Worm (Caenorhabditis elegans) whole organism, L1 larva: Measurements from ENCODE around the gene B0410.1.

ENCODE experiments used
- C16A3.4 ChIP-seq: fragments of 150-350 bp; optimal IDR thresholded peaks from 2 replicates; lab custom pipeline; 2014; ENCODE audit warnings: missing biosample characterization, missing genetic modification characterization
- aha-1 ChIP-seq: fragments of 150-350 bp; optimal IDR thresholded peaks from 2 replicates; lab custom pipeline; 2014; ENCODE audit warnings: missing biosample characterization, missing genetic modification characterization
- blmp-1 ChIP-seq: fragments of 150-350 bp; optimal IDR thresholded peaks from 2 replicates; lab custom pipeline; 2014; ENCODE audit warnings: missing biosample characterization, missing genetic modification characterization
- ceh-63 ChIP-seq: fragments of 200-800 bp; sonication (Bioruptor generic); optimal IDR thresholded peaks from 2 replicates; lab custom pipeline; 2018; ENCODE audit warnings: mild to moderate bottlenecking, missing genetic modification characterization, missing compliant biosample characterization
- ceh-88 ChIP-seq: fragments of 200-800 bp; sonication (Bioruptor generic); IDR thresholded peaks from 2 replicates; pipeline ENCODE4 v1.3.6; 2022; ENCODE audit warnings: missing genetic modification characterization, missing compliant biosample characterization
- ceh-90 ChIP-seq: sonication (generic microtip); optimal IDR thresholded peaks from 2 replicates; lab custom pipeline; 2016; ENCODE audit warnings: missing genetic modification characterization, missing compliant biosample characterization
- ces-1 ChIP-seq: fragments of 150-350 bp; optimal IDR thresholded peaks from 2 replicates; lab custom pipeline; 2014; ENCODE audit warnings: missing biosample characterization, missing genetic modification reagents, missing genetic modification characterization
- dsc-1 ChIP-seq: sonication (generic microtip); optimal IDR thresholded peaks from 2 replicates; lab custom pipeline; 2016; ENCODE audit warnings: mild to moderate bottlenecking, missing genetic modification characterization, missing compliant biosample characterization
- egl-27 ChIP-seq, 2 experiments: fragments of 150-350 bp in 1 of 2; sonication (generic microtip); optimal IDR thresholded peaks; 3 replicates each; lab custom pipeline; 2017 to 2018; ENCODE audit warnings: missing biosample characterization in 2 of 2, missing genetic modification characterization in 2 of 2, missing genetic modification reagents in 2 of 2
- elt-2 ChIP-seq: sonication (generic microtip); optimal IDR thresholded peaks from 2 replicates; lab custom pipeline; 2016; ENCODE audit warnings: missing genetic modification characterization, mild to moderate bottlenecking, inconsistent platforms, missing compliant biosample characterization, missing genetic modification reagents
- elt-3 ChIP-seq, 6 experiments: fragments of 150-350 bp in 1 of 6; sonication (generic microtip); optimal IDR thresholded peaks; 2 replicates each; lab custom pipeline; 2017 to 2018; ENCODE audit warnings: missing biosample characterization in 6 of 6, missing genetic modification characterization in 6 of 6, inconsistent platforms in 1 of 6
- fkh-4 ChIP-seq: sonication (generic microtip); optimal IDR thresholded peaks from 2 replicates; lab custom pipeline; 2016; ENCODE audit warnings: missing compliant biosample characterization, missing genetic modification characterization, borderline replicate concordance
- grh-1 ChIP-seq: fragments of 200-800 bp; sonication (Bioruptor generic); IDR thresholded peaks from 2 replicates; pipeline ENCODE4 v1.3.6; 2022; ENCODE audit warnings: missing genetic modification reagents, missing genetic modification characterization, missing compliant biosample characterization
- hlh-17 ChIP-seq: fragments of 200-800 bp; sonication (Bioruptor generic); optimal IDR thresholded peaks from 2 replicates; lab custom pipeline; 2018; ENCODE audit warnings: missing genetic modification characterization, mild to moderate bottlenecking, missing compliant biosample characterization, moderate library complexity, borderline replicate concordance
- irx-1 ChIP-seq: sonication (generic microtip); optimal IDR thresholded peaks from 2 replicates; lab custom pipeline; 2016; ENCODE audit warnings: missing genetic modification characterization, missing compliant biosample characterization
- isw-1 ChIP-seq: fragments of 200-800 bp; sonication (Bioruptor generic); IDR thresholded peaks from 2 replicates; pipeline ENCODE4 v1.3.6; 2022; ENCODE audit warnings: missing genetic modification characterization, missing compliant biosample characterization
- lin-14 ChIP-seq: fragments of 200-800 bp; sonication (Bioruptor generic); optimal IDR thresholded peaks from 2 replicates; lab custom pipeline; 2018; ENCODE audit warnings: mild to moderate bottlenecking, missing genetic modification characterization, moderate library complexity, missing compliant biosample characterization
- lin-15B ChIP-seq: fragments of 150-350 bp; sonication (generic microtip); optimal IDR thresholded peaks from 3 replicates; lab custom pipeline; 2014; ENCODE audit warnings: missing biosample characterization, missing genetic modification characterization
- lsy-2 ChIP-seq, 2 experiments: fragments of 150-350 bp; optimal IDR thresholded peaks; 2 replicates each; lab custom pipeline; 2014; ENCODE audit warnings: missing biosample characterization in 2 of 2, missing genetic modification characterization in 2 of 2
- mef-2 ChIP-seq: fragments of 150-350 bp; optimal IDR thresholded peaks from 2 replicates; lab custom pipeline; 2014; ENCODE audit warnings: missing biosample characterization, missing genetic modification characterization
- mep-1 ChIP-seq: fragments of 150-350 bp; optimal IDR thresholded peaks from 2 replicates; lab custom pipeline; 2014; ENCODE audit warnings: missing biosample characterization, missing genetic modification characterization
- nhr-19 ChIP-seq: fragments of 200-800 bp; sonication (Bioruptor generic); conservative IDR thresholded peaks from 2 replicates; pipeline ENCODE4 v1.3.6; 2022; ENCODE audit warnings: missing genetic modification characterization, missing compliant biosample characterization
- nhr-20 ChIP-seq: sonication (generic microtip); optimal IDR thresholded peaks from 2 replicates; lab custom pipeline; 2016; ENCODE audit warnings: mild to moderate bottlenecking, missing genetic modification characterization, missing compliant biosample characterization
- nhr-237 ChIP-seq: fragments of 150-350 bp; optimal IDR thresholded peaks from 2 replicates; lab custom pipeline; 2014; ENCODE audit warnings: missing biosample characterization, missing genetic modification characterization
- nhr-28 ChIP-seq: fragments of 150-350 bp; optimal IDR thresholded peaks from 2 replicates; lab custom pipeline; 2014; ENCODE audit warnings: missing biosample characterization, missing genetic modification characterization
- nhr-71 ChIP-seq: sonication (generic microtip); optimal IDR thresholded peaks from 2 replicates; lab custom pipeline; 2016; ENCODE audit warnings: mild to moderate bottlenecking, missing genetic modification characterization, moderate library complexity, missing compliant biosample characterization
- nhr-76 ChIP-seq: sonication (generic microtip); optimal IDR thresholded peaks from 2 replicates; lab custom pipeline; 2017; ENCODE audit warnings: missing biosample characterization, missing genetic modification characterization
- nhr-77 ChIP-seq: fragments of 150-350 bp; optimal IDR thresholded peaks from 2 replicates; lab custom pipeline; 2014; ENCODE audit warnings: missing biosample characterization, missing genetic modification characterization
- nhr-84 ChIP-seq: sonication (generic microtip); optimal IDR thresholded peaks from 2 replicates; lab custom pipeline; 2017; ENCODE audit warnings: missing biosample characterization, missing genetic modification characterization
- nhr-85 ChIP-seq: sonication (generic microtip); peaks from one replicate; lab custom pipeline; 2016; ENCODE audit warnings: missing genetic modification characterization, inconsistent platforms, missing compliant biosample characterization
- pax-3 ChIP-seq: fragments of 200-800 bp; sonication (Bioruptor generic); optimal IDR thresholded peaks from 2 replicates; lab custom pipeline; 2018; ENCODE audit warnings: mild to moderate bottlenecking, missing genetic modification characterization, moderate library complexity, missing compliant biosample characterization
- pqm-1 ChIP-seq: sonication (generic microtip); optimal IDR thresholded peaks from 3 replicates; lab custom pipeline; 2017; ENCODE audit warnings: missing biosample characterization, missing genetic modification characterization
- rnt-1 ChIP-seq: sonication (generic microtip); optimal IDR thresholded peaks from 2 replicates; lab custom pipeline; 2016; ENCODE audit warnings: mild to moderate bottlenecking, missing genetic modification characterization, moderate library complexity, missing compliant biosample characterization
- snu-23 ChIP-seq: sonication (generic microtip); optimal IDR thresholded peaks from 2 replicates; lab custom pipeline; 2016; ENCODE audit warnings: missing genetic modification characterization, missing compliant biosample characterization
- sox-4 ChIP-seq: sonication (generic microtip); optimal IDR thresholded peaks from 2 replicates; lab custom pipeline; 2016; ENCODE audit warnings: missing genetic modification characterization, missing compliant biosample characterization
- swsn-7 ChIP-seq: sonication (generic microtip); optimal IDR thresholded peaks from 2 replicates; lab custom pipeline; 2016; ENCODE audit warnings: missing genetic modification characterization, missing compliant biosample characterization
- unc-86 ChIP-seq: sonication (generic microtip); optimal IDR thresholded peaks from 2 replicates; lab custom pipeline; 2016; ENCODE audit warnings: missing genetic modification characterization, missing compliant biosample characterization
- xbp-1 ChIP-seq: sonication (generic microtip); optimal IDR thresholded peaks from 2 replicates; lab custom pipeline; 2016; ENCODE audit warnings: missing genetic modification characterization, missing compliant biosample characterization
- zip-4 ChIP-seq: fragments of 200-800 bp; sonication (Bioruptor generic); optimal IDR thresholded peaks from 2 replicates; lab custom pipeline; 2018; ENCODE audit warnings: mild to moderate bottlenecking, missing genetic modification characterization, moderate library complexity, missing compliant biosample characterization

The B0410.1 gene

ce11 chrX:2903715-2904419 lies 9.5 kb downstream of the B0410.1 start (continued):
- TF ChIP-seq blmp-1 (tag; lab: Kevin White, UChicago) (peak; percentile 46), ces-1 (GFP tag; lab: Kevin White, UChicago) (no peak), hlh-17 (GFP tag; lab: Kevin White, UChicago) (no peak), snu-23 (GFP tag; lab: Kevin White, UChicago) (peak; percentile 13), swsn-7 (no peak), pax-3 (no peak), unc-86 (tag; lab: Kevin White, UChicago) (no peak), nhr-71 (tag; lab: Kevin White, UChicago) (no peak), dsc-1 (tag; lab: Kevin White, UChicago) (no peak), egl-27 (tag; optimal IDR thresholded peaks at IDR 0.05; lab: Kevin White, UChicago) (no peak), irx-1 (tag; lab: Kevin White, UChicago) (no peak), elt-2 (tag; lab: Kevin White, UChicago) (peak; percentile 44), nhr-19 (GFP tag; lab: Robert Waterston, UW) (no peak), fkh-4 (tag; lab: Kevin White, UChicago) (no peak), xbp-1 (tag; lab: Kevin White, UChicago) (no peak), mep-1 (peak; percentile 50)

ce11 chrX:2906062-2906732 lies 11.8 kb downstream of the B0410.1 start:
- TF ChIP-seq lin-15B (tag; lab: Kevin White, UChicago) (no peak), elt-2 (tag; lab: Kevin White, UChicago) (peak; percentile 29), zip-4 (GFP tag; lab: Kevin White, UChicago) (no peak), blmp-1 (tag; lab: Kevin White, UChicago) (peak; percentile 18), nhr-20 (tag; lab: Kevin White, UChicago) (no peak)

- peak in 2 of 6 experiments; percentile 8 to 54 for TF ChIP-seq elt-3 (tag; optimal IDR thresholded peaks at IDR 0.05; lab: Kevin White, UChicago)
- no peak for TF ChIP-seq xbp-1 (tag; lab: Kevin White, UChicago)
- TF ChIP-seq lsy-2 (tag; optimal IDR thresholded peaks at IDR 0.05; lab: Kevin White, UChicago) = no peak
- TF ChIP-seq nhr-28 = no peak
- no peak for TF ChIP-seq aha-1 (tag; lab: Kevin White, UChicago)
- TF ChIP-seq ceh-90 (tag; lab: Kevin White, UChicago) = no peak
- TF ChIP-seq nhr-20 (tag; lab: Kevin White, UChicago) = peak; percentile 8
- TF ChIP-seq nhr-19 (GFP tag; lab: Robert Waterston, UW) = no peak
- TF ChIP-seq lin-14 (GFP tag; lab: Kevin White, UChicago) = peak; percentile 81
- peak; percentile 49 for TF ChIP-seq snu-23 (GFP tag; lab: Kevin White, UChicago)
- TF ChIP-seq rnt-1 = peak; percentile 17
- peak; percentile 14 for TF ChIP-seq C16A3.4 (tag; lab: Kevin White, UChicago)
- no peak for TF ChIP-seq nhr-237
- no peak for TF ChIP-seq nhr-77
- no peak for TF ChIP-seq ceh-63 (GFP tag; lab: Kevin White, UChicago)
- TF ChIP-seq elt-2 (tag; lab: Kevin White, UChicago) = no peak
- TF ChIP-seq blmp-1 (tag; lab: Kevin White, UChicago) = peak; percentile 76
- TF ChIP-seq isw-1 (GFP tag; lab: Robert Waterston, UW) = no peak
- TF ChIP-seq nhr-76 (tag; lab: Kevin White, UChicago) = no peak
- no peak for TF ChIP-seq nhr-84 (tag; lab: Kevin White, UChicago)
- peak; percentile 57 for TF ChIP-seq mep-1
- TF ChIP-seq ceh-88 (GFP tag; lab: Robert Waterston, UW) = no peak
- no peak for TF ChIP-seq mef-2 (tag; lab: Kevin White, UChicago)
- no peak for TF ChIP-seq pqm-1 (tag; lab: Kevin White, UChicago)
- TF ChIP-seq sox-4 (tag; lab: Kevin White, UChicago) = no peak
- peak; percentile 19 for TF ChIP-seq nhr-71 (tag; lab: Kevin White, UChicago)
- TF ChIP-seq grh-1 = peak; percentile 45; the same call in 1 of the 2 replicates
- TF ChIP-seq hlh-17 (GFP tag; lab: Kevin White, UChicago) = no peak
- TF ChIP-seq nhr-85 = peak; percentile 87
Measured at ce11 chrX:2907296-2907873, 13.0 kb downstream of the B0410.1 start.
